Fruit fly (Drosophila melanogaster) whole organism, embryonic: ENCODE measurements around the gene Dredd.

Experiments used
- Abd-B ChIP-seq: fragments of 200-800 bp; sonication (Bioruptor generic); optimal IDR thresholded peaks from 2 replicates; lab custom pipeline; 2018; ENCODE audit warnings: missing biosample characterization, mild to moderate bottlenecking, missing genetic modification characterization, moderate library complexity
- Bteb2 ChIP-seq: fragments of 200-800 bp; sonication (Bioruptor generic); optimal IDR thresholded peaks from 2 replicates; lab custom pipeline; 2016; ENCODE audit warnings: missing biosample characterization, missing genetic modification characterization
- CG11504 ChIP-seq: fragments of 200-800 bp; sonication (Bioruptor generic); optimal IDR thresholded peaks from 3 replicates; lab custom pipeline; 2019; ENCODE audit warnings: missing biosample characterization, mild to moderate bottlenecking, missing genetic modification characterization, moderate library complexity
- CG12391 ChIP-seq: fragments of 200-800 bp; sonication (Bioruptor generic); optimal IDR thresholded peaks from 3 replicates; lab custom pipeline; 2018; ENCODE audit warnings: missing biosample characterization, mild to moderate bottlenecking, missing genetic modification characterization, moderate library complexity
- CG14014 ChIP-seq: fragments of 200-800 bp; sonication (Bioruptor generic); IDR thresholded peaks from 2 replicates; pipeline ENCODE4 v1.3.6; 2022; ENCODE audit warnings: missing biosample characterization, missing genetic modification characterization
- CG1647 ChIP-seq: fragments of 200-800 bp; sonication (Bioruptor generic); optimal IDR thresholded peaks from 3 replicates; lab custom pipeline; 2016; ENCODE audit warnings: missing biosample characterization, missing genetic modification characterization
- CG17359 ChIP-seq: fragments of 200-800 bp; sonication (Bioruptor generic); optimal IDR thresholded peaks from 3 replicates; lab custom pipeline; 2018; ENCODE audit warnings: missing biosample characterization, mild to moderate bottlenecking, missing genetic modification characterization, moderate library complexity
- CG18599 ChIP-seq: fragments of 200-800 bp; sonication (Bioruptor generic); optimal IDR thresholded peaks from 3 replicates; lab custom pipeline; 2017; ENCODE audit warnings: missing biosample characterization, missing genetic modification characterization, mild to moderate bottlenecking, moderate library complexity, missing genetic modification reagents
- CG2129 ChIP-seq: fragments of 200-800 bp; sonication (Bioruptor generic); IDR thresholded peaks from 2 replicates; pipeline ENCODE4 v1.3.6; 2022; ENCODE audit warnings: missing biosample characterization, missing genetic modification characterization; ENCODE audit not compliant: partially characterized antibody
- CG2678 ChIP-seq: fragments of 200-800 bp; sonication (Bioruptor generic); optimal IDR thresholded peaks from 3 replicates; lab custom pipeline; 2019; ENCODE audit warnings: missing biosample characterization, mild to moderate bottlenecking, missing genetic modification characterization, moderate library complexity
- CG32532 ChIP-seq: fragments of 200-800 bp; sonication (Bioruptor generic); IDR thresholded peaks from 2 replicates; pipeline ENCODE4 v1.3.6; 2022; ENCODE audit warnings: missing biosample characterization, missing genetic modification characterization
- CG34376 ChIP-seq: fragments of 200-800 bp; sonication (Bioruptor generic); optimal IDR thresholded peaks from 2 replicates; lab custom pipeline; 2018; ENCODE audit warnings: missing biosample characterization, mild to moderate bottlenecking, missing genetic modification characterization
- CG3838 ChIP-seq: fragments of 200-800 bp; sonication (Bioruptor generic); optimal IDR thresholded peaks from 3 replicates; lab custom pipeline; 2016; ENCODE audit warnings: missing biosample characterization, missing genetic modification characterization
- CG6791 ChIP-seq: fragments of 200-800 bp; sonication (Bioruptor generic); IDR thresholded peaks from 3 replicates; pipeline ENCODE4 v1.3.6; 2022; ENCODE audit warnings: missing biosample characterization, missing genetic modification characterization; ENCODE audit not compliant: partially characterized antibody
- CG7928 ChIP-seq: fragments of 200-800 bp; sonication (Bioruptor generic); optimal IDR thresholded peaks from 2 replicates; lab custom pipeline; 2017; ENCODE audit warnings: missing biosample characterization, mild to moderate bottlenecking, missing genetic modification characterization
- CG8290 ChIP-seq, 3 experiments: fragments of 200-800 bp; sonication (Bioruptor generic); optimal IDR thresholded peaks; 2 replicates each; lab custom pipeline; 2016 to 2019; ENCODE audit warnings: missing biosample characterization in 3 of 3, missing genetic modification characterization in 3 of 3, mild to moderate bottlenecking in 2 of 3, moderate library complexity in 1 of 3
- CG8359 ChIP-seq: fragments of 200-800 bp; sonication (Bioruptor generic); optimal IDR thresholded peaks from 2 replicates; lab custom pipeline; 2017; ENCODE audit warnings: missing biosample characterization, mild to moderate bottlenecking, missing genetic modification characterization, borderline replicate concordance
- CG8388 ChIP-seq: fragments of 200-800 bp; sonication (Bioruptor generic); optimal IDR thresholded peaks from 2 replicates; lab custom pipeline; 2019; ENCODE audit warnings: missing biosample characterization, mild to moderate bottlenecking, missing genetic modification characterization, moderate library complexity
- CG8478 ChIP-seq: fragments of >200 bp; optimal IDR thresholded peaks from 2 replicates; lab custom pipeline; 2018
- CG8765 ChIP-seq: fragments of 200-800 bp; sonication (Bioruptor generic); IDR thresholded peaks from 2 replicates; pipeline ENCODE4 v1.3.6; 2022; ENCODE audit warnings: missing biosample characterization, missing genetic modification characterization
- CG8944 ChIP-seq: fragments of 200-800 bp; sonication (Bioruptor generic); optimal IDR thresholded peaks from 3 replicates; lab custom pipeline; 2016; ENCODE audit warnings: missing biosample characterization, missing genetic modification characterization
- CkIIα-i1 ChIP-seq: fragments of 200-800 bp; sonication (Bioruptor generic); IDR thresholded peaks from 2 replicates; pipeline ENCODE4 v1.3.6; 2022; ENCODE audit warnings: missing biosample characterization, missing genetic modification characterization
- CoRest ChIP-seq: fragments of 200-800 bp; sonication (Bioruptor generic); optimal IDR thresholded peaks from 3 replicates; lab custom pipeline; 2018; ENCODE audit warnings: missing biosample characterization, mild to moderate bottlenecking, missing genetic modification characterization, moderate library complexity
- D ChIP-seq, 2 experiments: fragments of 200-800 bp in 1 of 2; fragments of >200 bp in 1 of 2; sonication (Bioruptor generic) in 1 of 2; optimal IDR thresholded peaks; 2 replicates in 1 of 2; 3 replicates in 1 of 2; lab custom pipeline; 2017; ENCODE audit warnings: mild to moderate bottlenecking in 1 of 2, missing biosample characterization in 1 of 2, missing genetic modification characterization in 1 of 2, missing genetic modification reagents in 1 of 2
- Dbx ChIP-seq: fragments of 200-800 bp; sonication (Bioruptor generic); IDR thresholded peaks from 3 replicates; pipeline ENCODE4 v1.3.6; 2022; ENCODE audit warnings: missing biosample characterization, missing genetic modification characterization
- MBD-R2 ChIP-seq: fragments of 200-800 bp; sonication (Bioruptor generic); IDR thresholded peaks from 2 replicates; pipeline ENCODE4 v1.3.6; 2022; ENCODE audit warnings: missing biosample characterization, missing genetic modification characterization
- NK7.1 ChIP-seq: fragments of 200-800 bp; sonication (Bioruptor generic); optimal IDR thresholded peaks from 3 replicates; lab custom pipeline; 2016; ENCODE audit warnings: missing biosample characterization, missing genetic modification characterization
- abd-A ChIP-seq: fragments of 200-800 bp; sonication (Bioruptor generic); optimal IDR thresholded peaks from 3 replicates; lab custom pipeline; 2019; ENCODE audit warnings: missing biosample characterization, mild to moderate bottlenecking, missing genetic modification characterization, moderate library complexity
- bab2 ChIP-seq: fragments of 200-800 bp; sonication (Bioruptor generic); optimal IDR thresholded peaks from 2 replicates; lab custom pipeline; 2016; ENCODE audit warnings: missing biosample characterization, missing genetic modification characterization
- bowl ChIP-seq: fragments of 200-800 bp; sonication (Bioruptor generic); IDR thresholded peaks from 2 replicates; pipeline ENCODE4 v1.3.6; 2022; ENCODE audit warnings: missing biosample characterization, missing genetic modification characterization
- chinmo ChIP-seq: fragments of 200-800 bp; sonication (Bioruptor generic); IDR thresholded peaks from 4 replicates; pipeline ENCODE4 v1.3.6; 2022; ENCODE audit warnings: missing biosample characterization, missing genetic modification characterization; ENCODE audit not compliant: partially characterized antibody
- chn ChIP-seq: fragments of 200-800 bp; sonication (Bioruptor generic); optimal IDR thresholded peaks from 2 replicates; lab custom pipeline; 2016; ENCODE audit warnings: missing biosample characterization, missing genetic modification characterization
- ci ChIP-seq: fragments of 200-800 bp; sonication (Bioruptor generic); IDR thresholded peaks from 3 replicates; pipeline ENCODE4 v1.3.6; 2022; ENCODE audit warnings: missing biosample characterization, missing genetic modification characterization
- crc ChIP-seq: fragments of 200-800 bp; sonication (Bioruptor generic); optimal IDR thresholded peaks from 2 replicates; lab custom pipeline; 2016; ENCODE audit warnings: missing biosample characterization, missing genetic modification characterization
- crp ChIP-seq, 2 experiments: fragments of 200-800 bp; sonication (Bioruptor generic); optimal IDR thresholded peaks; 2 replicates in 1 of 2; 3 replicates in 1 of 2; lab custom pipeline; 2017; ENCODE audit warnings: missing biosample characterization in 2 of 2, missing genetic modification characterization in 2 of 2, mild to moderate bottlenecking in 1 of 2, moderate library complexity in 1 of 2
- dan ChIP-seq: fragments of 200-800 bp; sonication (Bioruptor generic); IDR thresholded peaks from 2 replicates; pipeline ENCODE4 v1.3.6; 2022; ENCODE audit warnings: missing biosample characterization, missing genetic modification characterization
- emc ChIP-seq: fragments of 200-800 bp; sonication (Bioruptor generic); optimal IDR thresholded peaks from 2 replicates; lab custom pipeline; 2016; ENCODE audit warnings: missing biosample characterization, missing genetic modification characterization
- exex ChIP-seq: fragments of 200-800 bp; sonication (Bioruptor generic); optimal IDR thresholded peaks from 4 replicates; lab custom pipeline; 2018; ENCODE audit warnings: missing biosample characterization, mild to moderate bottlenecking, missing genetic modification characterization, moderate library complexity
- fd64A ChIP-seq: fragments of 200-800 bp; sonication (Bioruptor generic); optimal IDR thresholded peaks from 3 replicates; lab custom pipeline; 2018; ENCODE audit warnings: missing biosample characterization, mild to moderate bottlenecking, missing genetic modification characterization
- hb ChIP-seq: fragments of 200-800 bp; sonication (Bioruptor generic); IDR thresholded peaks from 3 replicates; pipeline ENCODE4 v1.3.6; 2022; ENCODE audit warnings: missing biosample characterization, missing genetic modification characterization; ENCODE audit not compliant: partially characterized antibody
- hth ChIP-seq: fragments of >200 bp; optimal IDR thresholded peaks from 2 replicates; lab custom pipeline; 2017; ENCODE audit warnings: inconsistent platforms
- jigr1 ChIP-seq: fragments of 200-800 bp; sonication (Bioruptor generic); IDR thresholded peaks from 3 replicates; pipeline ENCODE4 v1.3.6; 2022; ENCODE audit warnings: missing biosample characterization, missing genetic modification characterization
- lov ChIP-seq, 2 experiments: fragments of 200-800 bp in 1 of 2; fragments of >200 bp in 1 of 2; sonication (Bioruptor generic) in 1 of 2; IDR thresholded peaks in 1 of 2; optimal IDR thresholded peaks in 1 of 2; 2 replicates in 1 of 2; 3 replicates in 1 of 2; pipeline versions ENCODE4 v1.3.6 to Lab custom; 2017 to 2022; ENCODE audit warnings: missing biosample characterization in 1 of 2, missing genetic modification characterization in 1 of 2
- mirr ChIP-seq: fragments of 200-800 bp; sonication (Bioruptor generic); optimal IDR thresholded peaks from 3 replicates; lab custom pipeline; 2018; ENCODE audit warnings: missing biosample characterization, mild to moderate bottlenecking, missing genetic modification characterization
- odd ChIP-seq: fragments of 200-800 bp; sonication (Bioruptor generic); optimal IDR thresholded peaks from 2 replicates; lab custom pipeline; 2017; ENCODE audit warnings: missing biosample characterization, mild to moderate bottlenecking, missing genetic modification characterization
- scrt ChIP-seq: fragments of 200-800 bp; sonication (Bioruptor generic); optimal IDR thresholded peaks from 2 replicates; lab custom pipeline; 2018; ENCODE audit warnings: missing biosample characterization, mild to moderate bottlenecking, missing genetic modification characterization, moderate library complexity
- sna ChIP-seq: fragments of 200-800 bp; sonication (Bioruptor generic); IDR thresholded peaks from 2 replicates; pipeline ENCODE4 v1.3.6; 2022; ENCODE audit warnings: missing biosample characterization, missing genetic modification characterization; ENCODE audit not compliant: partially characterized antibody
- unpg ChIP-seq: fragments of 200-800 bp; sonication (Bioruptor generic); optimal IDR thresholded peaks from 3 replicates; lab custom pipeline; 2018; ENCODE audit warnings: missing biosample characterization, mild to moderate bottlenecking, missing genetic modification characterization, moderate library complexity

Gene Dredd

dm6 chrX:647056-647627 is 11.8 kb upstream of the Dredd start, which contains the start of gene Roc1a (continued):
- TF ChIP-seq odd (no peak), CG8765 (GFP tag; lab: Robert Waterston, UW) (no peak), fd64A (GFP tag; lab: Kevin White, UChicago) (no peak), CG8944 (GFP tag; lab: Kevin White, UChicago) (no peak), hth (lab: Kevin White, UChicago) (no peak), MBD-R2 (peak; percentile 47), D (optimal IDR thresholded peaks at IDR 0.05; lab: Kevin White, UChicago) (no peak), D (GFP tag; optimal IDR thresholded peaks at IDR 0.05; lab: Kevin White, UChicago) (no peak), scrt (GFP tag; lab: Kevin White, UChicago) (no peak), mirr (GFP tag; lab: Kevin White, UChicago) (no peak), CoRest (tag; lab: Kevin White, UChicago) (no peak), bowl (GFP tag; lab: Robert Waterston, UW) (no peak), chn (GFP tag; lab: Kevin White, UChicago) (no peak), CG6791 (GFP tag; lab: Robert Waterston, UW) (peak; percentile 79), emc (GFP tag; lab: Kevin White, UChicago) (no peak), bab2 (GFP tag; lab: Kevin White, UChicago) (no peak), CG7928 (no peak), abd-A (tag; lab: Kevin White, UChicago) (no peak), CG8359 (GFP tag; lab: Kevin White, UChicago) (no peak), Abd-B (GFP tag; lab: Kevin White, UChicago) (peak; percentile 5), CG8290 (GFP tag; optimal IDR thresholded peaks at IDR 0.05; lab: Kevin White, UChicago) (no peak), CG8290 (tag; optimal IDR thresholded peaks at IDR 0.05; lab: Kevin White, UChicago) (no peak), exex (no peak), CkIIα-i1 (GFP tag; lab: Robert Waterston, UW) (no peak), hb (GFP tag; lab: Robert Waterston, UW) (peak; percentile 68; the same call in 2 of the 3 replicates), chinmo (GFP tag; lab: Robert Waterston, UW) (peak; percentile 79; the same call in 3 of the 4 replicates), CG2678 (tag; lab: Kevin White, UChicago) (no peak), CG12391 (tag; lab: Kevin White, UChicago) (peak; percentile 11), lov (optimal IDR thresholded peaks at IDR 0.05; lab: Kevin White, UChicago) (no peak), lov (GFP tag; IDR thresholded peaks at IDR 0.05; lab: Robert Waterston, UW) (no peak), jigr1 (no peak), CG14014 (GFP tag; lab: Robert Waterston, UW) (no peak), CG34376 (no peak), Dbx (GFP tag; lab: Robert Waterston, UW) (no peak), Bteb2 (GFP tag; lab: Kevin White, UChicago) (no peak), CG17359 (tag; lab: Kevin White, UChicago) (no peak), CG3838 (GFP tag; lab: Kevin White, UChicago) (no peak), crp (GFP tag; optimal IDR thresholded peaks at IDR 0.05; lab: Kevin White, UChicago) (no peak), CG18599 (GFP tag; lab: Kevin White, UChicago) (no peak), CG8388 (no peak), unpg (GFP tag; lab: Kevin White, UChicago) (no peak), CG11504 (tag; lab: Kevin White, UChicago) (no peak), CG1647 (no peak), crc (no peak), CG32532 (GFP tag; lab: Robert Waterston, UW) (0 out of 2 replicates have a peak, but pooled peaks have one; percentile 31), CG8478 (lab: Kevin White, UChicago) (no peak), dan (GFP tag; lab: Robert Waterston, UW) (no peak), CG2129 (GFP tag; lab: Robert Waterston, UW) (peak; percentile 28; the same call in 1 of the 2 replicates), sna (GFP tag; lab: Robert Waterston, UW) (peak; percentile 15; the same call in 1 of the 2 replicates), ci (GFP tag; lab: Robert Waterston, UW) (no peak), NK7.1 (GFP tag; lab: Kevin White, UChicago) (no peak)
